Fruit fly (Drosophila melanogaster): ENCODE results near the gene CG42449.

CG42449 gene

DNA sequence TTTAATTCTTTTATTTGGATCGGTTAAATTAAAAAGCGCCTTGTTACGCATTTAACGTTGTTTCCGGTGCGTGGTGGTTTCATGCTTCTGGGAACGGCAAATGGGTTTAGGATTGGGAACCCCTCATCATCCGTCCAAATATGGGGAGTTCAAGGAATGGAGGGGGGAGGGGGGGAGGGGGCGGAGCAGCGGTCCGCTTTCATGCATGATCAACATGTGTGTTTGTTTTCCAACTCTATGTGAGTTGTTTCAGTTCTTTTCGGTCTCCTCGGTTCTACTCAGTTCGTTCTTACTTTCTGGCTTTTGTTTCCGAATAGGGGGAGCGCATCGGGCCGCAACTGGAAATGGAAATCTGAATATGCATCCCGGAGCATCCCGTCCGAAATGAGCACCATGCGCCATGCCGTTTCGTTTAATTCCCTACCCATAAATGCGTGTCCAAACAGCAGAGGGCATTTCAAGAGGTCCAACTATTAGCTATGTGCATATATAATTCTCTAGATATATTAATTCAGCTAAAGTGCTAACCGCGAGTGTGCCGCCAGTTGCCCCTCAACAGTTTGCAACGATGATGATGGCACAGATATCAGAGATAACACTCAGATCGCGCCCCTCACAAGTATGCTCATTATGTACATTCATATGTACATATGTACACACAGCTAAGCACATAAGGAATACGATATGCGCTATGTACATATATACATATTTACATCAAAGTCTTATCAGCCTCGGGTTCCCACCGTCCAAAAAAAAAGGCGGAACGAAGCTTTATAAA, 5.5 kb upstream of the CG42449 start (continued):
- TF ChIP-seq Blimp-1 (GFP tag; optimal IDR thresholded peaks at IDR 0.05) (peak; percentile 19), Met (GFP tag; optimal IDR thresholded peaks at IDR 0.05) (peak; percentile 52), CG31627 (GFP tag; optimal IDR thresholded peaks at IDR 0.05) (no peak), CG9139 (GFP tag; optimal IDR thresholded peaks at IDR 0.05) (no peak), CG7368 (GFP tag; optimal IDR thresholded peaks at IDR 0.05) (peak; percentile 34), CG6276 (GFP tag; optimal IDR thresholded peaks at IDR 0.05) (no peak), Hr39 (GFP tag; optimal IDR thresholded peaks at IDR 0.05) (no peak), CG6808 (GFP tag; optimal IDR thresholded peaks at IDR 0.05) (peak; percentile 4), vri (GFP tag; optimal IDR thresholded peaks at IDR 0.05) (peak; percentile 53), OdsH (GFP tag; optimal IDR thresholded peaks at IDR 0.05) (peak; percentile 12), lz (GFP tag; optimal IDR thresholded peaks at IDR 0.05) (peak; percentile 13), Sox102F (GFP tag; optimal IDR thresholded peaks at IDR 0.05) (peak; percentile 42), Eip78C (GFP tag) (peak; percentile 67), cyc (GFP tag; optimal IDR thresholded peaks at IDR 0.05) (peak; percentile 14), CG4318 (GFP tag; optimal IDR thresholded peaks at IDR 0.05) (no peak), CG34406 (GFP tag; optimal IDR thresholded peaks at IDR 0.05) (no peak), Sox14 (GFP tag; optimal IDR thresholded peaks at IDR 0.05) (peak; percentile 8), Hr38 (GFP tag; optimal IDR thresholded peaks at IDR 0.05) (no peak), net (GFP tag; optimal IDR thresholded peaks at IDR 0.05) (peak; percentile 8), CG8319 (GFP tag; optimal IDR thresholded peaks at IDR 0.05) (no peak), esn (GFP tag; optimal IDR thresholded peaks at IDR 0.05) (peak; percentile 45), fd59A (GFP tag; optimal IDR thresholded peaks at IDR 0.05) (no peak), CG10631 (GFP tag; optimal IDR thresholded peaks at IDR 0.05) (no peak), CG10669 (GFP tag; optimal IDR thresholded peaks at IDR 0.05) (peak; percentile 34)

- no peak for TF ChIP-seq CG6276 (GFP tag; optimal IDR thresholded peaks at IDR 0.05)
- no peak for TF ChIP-seq vri (GFP tag; optimal IDR thresholded peaks at IDR 0.05)
- TF ChIP-seq fkh (GFP tag; optimal IDR thresholded peaks at IDR 0.05), result peak; percentile 68
These were observed 4.9 kb upstream of the CG42449 start for dm6 chrX:5678178-5678470.

dm6 chrX:5679079-5679932, 3.7 kb upstream of the CG42449 start:
- TF ChIP-seq CG32006 (GFP tag; optimal IDR thresholded peaks at IDR 0.05) (peak; percentile 64), CG11294 (GFP tag; IDR thresholded peaks at IDR 0.05) (0 out of 2 replicates have a peak, but pooled peaks have one; percentile 22), CG6854 (GFP tag; optimal IDR thresholded peaks at IDR 0.05) (peak; percentile 59), fkh (GFP tag; optimal IDR thresholded peaks at IDR 0.05) (no peak), Met (GFP tag; optimal IDR thresholded peaks at IDR 0.05) (peak; percentile 87), dac (GFP tag; optimal IDR thresholded peaks at IDR 0.05) (peak; percentile 29), spab (GFP tag; optimal IDR thresholded peaks at IDR 0.05) (peak; percentile 58), CG7368 (GFP tag; optimal IDR thresholded peaks at IDR 0.05) (no peak), CG1621 (tag; optimal IDR thresholded peaks at IDR 0.05) (peak; percentile 57), Ets21C (GFP tag; optimal IDR thresholded peaks at IDR 0.05) (peak; percentile 76), dsx (GFP tag; optimal IDR thresholded peaks at IDR 0.05; ENCODE audit: poor library complexity, severe bottlenecking) (peak; percentile 3), CG3032 (tag; optimal IDR thresholded peaks at IDR 0.05) (peak; percentile 52), Eip75B (GFP tag; optimal IDR thresholded peaks at IDR 0.05) (no peak), fd59A (GFP tag; optimal IDR thresholded peaks at IDR 0.05) (peak; percentile 26), esn (GFP tag; optimal IDR thresholded peaks at IDR 0.05) (peak; percentile 85), Eip78C (GFP tag) (peak; percentile 91), ss (GFP tag; optimal IDR thresholded peaks at IDR 0.05) (peak; percentile 10 to 55), CG16779 (tag; optimal IDR thresholded peaks at IDR 0.05) (no peak), cyc (GFP tag; optimal IDR thresholded peaks at IDR 0.05) (peak; percentile 84), net (GFP tag; optimal IDR thresholded peaks at IDR 0.05) (peak; percentile 72), CG34406 (GFP tag; optimal IDR thresholded peaks at IDR 0.05) (peak; percentile 69), Smox (GFP tag; optimal IDR thresholded peaks at IDR 0.05) (peak; percentile 84), Ets96B (tag; optimal IDR thresholded peaks at IDR 0.05) (peak; percentile 49), CG6276 (GFP tag; optimal IDR thresholded peaks at IDR 0.05) (peak; percentile 4), CG6792 (GFP tag; optimal IDR thresholded peaks at IDR 0.05) (peak; percentile 72), CG10631 (GFP tag; optimal IDR thresholded peaks at IDR 0.05) (no peak), Gug (GFP tag; IDR thresholded peaks at IDR 0.05) (no peak), CG10669 (GFP tag; optimal IDR thresholded peaks at IDR 0.05) (peak; percentile 68), svp (GFP tag) (no peak), CG8319 (GFP tag; optimal IDR thresholded peaks at IDR 0.05) (peak; percentile 56), CG6808 (GFP tag; optimal IDR thresholded peaks at IDR 0.05) (peak; percentile 54), Blimp-1 (GFP tag; optimal IDR thresholded peaks at IDR 0.05) (peak; percentile 23)
